Worm (Caenorhabditis elegans) whole organism, mixed stage, embryonic: ENCODE data around the gene bra-1.

Experiments
- M03D4.4 ChIP-seq: sonication (generic microtip); optimal IDR thresholded peaks from 2 replicates; lab custom pipeline; 2017; ENCODE audit warnings: mild to moderate bottlenecking, missing genetic modification characterization, missing compliant biosample characterization
- ceh-39 ChIP-seq: fragments of 150-350 bp; optimal IDR thresholded peaks from 2 replicates; lab custom pipeline; 2014; ENCODE audit warnings: missing biosample characterization, missing genetic modification characterization
- drap-1 ChIP-seq: fragments of 200-800 bp; sonication (Bioruptor generic); optimal IDR thresholded peaks from 3 replicates; lab custom pipeline; 2018; ENCODE audit warnings: mild to moderate bottlenecking, missing genetic modification characterization, missing compliant biosample characterization
- hlh-1 ChIP-seq: fragments of 150-350 bp; optimal IDR thresholded peaks from 2 replicates; lab custom pipeline; 2014; ENCODE audit warnings: missing biosample characterization, missing genetic modification reagents, missing genetic modification characterization
- lsy-2 ChIP-seq: fragments of 150-350 bp; optimal IDR thresholded peaks from 2 replicates; lab custom pipeline; 2014; ENCODE audit warnings: missing biosample characterization, missing genetic modification characterization
- mab-5 ChIP-seq: fragments of 150-350 bp; optimal IDR thresholded peaks from 2 replicates; lab custom pipeline; 2014; ENCODE audit warnings: missing biosample characterization, missing genetic modification characterization
- mep-1 ChIP-seq: fragments of 150-350 bp; optimal IDR thresholded peaks from 2 replicates; lab custom pipeline; 2017; ENCODE audit warnings: missing biosample characterization, missing genetic modification reagents, missing genetic modification characterization, inconsistent platforms
- nhr-28 ChIP-seq: fragments of 150-350 bp; optimal IDR thresholded peaks from 2 replicates; lab custom pipeline; 2014; ENCODE audit warnings: missing biosample characterization, missing genetic modification characterization
- snpc-4 ChIP-seq: fragments of 150-350 bp; optimal IDR thresholded peaks from 2 replicates; lab custom pipeline; 2014; ENCODE audit warnings: missing biosample characterization, missing genetic modification characterization
- unc-62 ChIP-seq: fragments of 150-350 bp; optimal IDR thresholded peaks from 2 replicates; lab custom pipeline; 2014; ENCODE audit warnings: missing biosample characterization, missing genetic modification reagents, missing genetic modification characterization

- TF ChIP-seq hlh-1 (tag; lab: Kevin White, UChicago), result no peak
- peak; percentile 67 for TF ChIP-seq unc-62 (GFP tag; lab: Kevin White, UChicago)
- TF ChIP-seq lsy-2, result no peak
- TF ChIP-seq M03D4.4, result no peak
- no peak for TF ChIP-seq snpc-4 (tag; lab: Kevin White, UChicago)
- no peak for TF ChIP-seq ceh-39 (tag; lab: Kevin White, UChicago)
- TF ChIP-seq mab-5, result no peak
- no peak for TF ChIP-seq nhr-28 (tag; lab: Kevin White, UChicago)
- TF ChIP-seq drap-1 (GFP tag; lab: Kevin White, UChicago), result no peak
- no peak for TF ChIP-seq mep-1 (tag; lab: Kevin White, UChicago)
These were observed 43.2 kb upstream of the bra-1 start for ce11 chrX:13555098-13555497.
